Worm (Caenorhabditis elegans) whole organism, mixed stage, embryonic: ENCODE data around the gene mltn-13.

Experiments
- blmp-1 ChIP-seq: fragments of 150-350 bp; optimal IDR thresholded peaks from 2 replicates; lab custom pipeline; 2014; ENCODE audit warnings: missing biosample characterization, missing genetic modification characterization
- elt-1 ChIP-seq: sonication (generic microtip); optimal IDR thresholded peaks from 2 replicates; lab custom pipeline; 2017; ENCODE audit warnings: missing genetic modification characterization, mild to moderate bottlenecking, missing compliant biosample characterization, antibody characterized with exemption, moderate library complexity, borderline replicate concordance; ENCODE audit not compliant: insufficient read depth
- mep-1 ChIP-seq: fragments of 150-350 bp; optimal IDR thresholded peaks from 2 replicates; lab custom pipeline; 2017; ENCODE audit warnings: missing biosample characterization, missing genetic modification reagents, missing genetic modification characterization, inconsistent platforms
- nhr-237 ChIP-seq: fragments of 150-350 bp; optimal IDR thresholded peaks from 2 replicates; lab custom pipeline; 2014; ENCODE audit warnings: missing biosample characterization, missing genetic modification characterization
- unc-62 ChIP-seq: fragments of 150-350 bp; optimal IDR thresholded peaks from 2 replicates; lab custom pipeline; 2014; ENCODE audit warnings: missing biosample characterization, missing genetic modification reagents, missing genetic modification characterization

DNA sequence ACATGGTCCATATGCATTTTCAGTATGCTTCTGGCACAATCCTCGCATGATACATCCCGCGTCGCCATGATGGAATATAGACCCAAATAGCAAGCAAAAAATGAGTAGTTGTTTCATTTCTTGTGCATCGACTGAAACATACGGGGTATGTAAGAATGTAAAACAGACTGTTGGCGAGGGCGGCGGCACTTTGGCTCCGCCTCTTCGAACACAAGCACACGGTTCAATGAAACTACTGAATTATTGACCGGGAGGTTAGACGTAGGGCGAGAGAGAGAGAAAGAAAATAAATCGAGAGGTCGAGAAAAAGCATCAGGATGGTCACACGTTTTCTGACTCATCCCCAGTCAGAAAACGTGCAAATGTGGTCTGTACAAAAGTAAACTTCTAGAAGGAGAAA, 31.8 kb upstream of the mltn-13 start:
- TF ChIP-seq nhr-237 (tag; lab: Kevin White, UChicago) (no peak), unc-62 (no peak), elt-1 (tag; lab: Kevin White, UChicago) (no peak), blmp-1 (tag; lab: Kevin White, UChicago) (no peak), mep-1 (tag; lab: Kevin White, UChicago) (no peak)
